Fruit fly (Drosophila melanogaster) S2 (cell line): Measurements from ENCODE around the gene Jhbp13.

Experiments
- CG8478 ChIP-seq: fragments of >200 bp; optimal IDR thresholded peaks from 2 replicates; lab custom pipeline; 2018
- CTCF ChIP-seq, 2 experiments: fragments of >200 bp; optimal IDR thresholded peaks; 2 replicates each; lab custom pipeline; 2018

The Jhbp13 gene

dm6 chr2L:13222225-13222648 is 17.6 kb upstream of the Jhbp13 start, which contains the start of the genes Ski6 and CG16812:
Ski6 (minus strand) TSS chr2L:13222429.
CG16812 (plus strand) TSS chr2L:13222587.
- TF ChIP-seq CG8478 (lab: Kevin White, UChicago) (no peak), CTCF (optimal IDR thresholded peaks at IDR 0.05; lab: Kevin White, UChicago) (no peak)

- TF ChIP-seq CTCF (optimal IDR thresholded peaks at IDR 0.05; lab: Kevin White, UChicago) (no peak), CG8478 (lab: Kevin White, UChicago) (no peak)
These were observed 14.5 kb upstream of the Jhbp13 start, which contains the start of gene CG15480 for dm6 chr2L:13225225-13225840. CG15480 (minus strand) TSS chr2L:13225275.

dm6 chr2L:13227242-13227641 is 12.5 kb upstream of the Jhbp13 start, which contains the start of gene CG16813:
CG16813 (plus strand) TSS chr2L:13227529.
- TF ChIP-seq CTCF (optimal IDR thresholded peaks at IDR 0.05; lab: Kevin White, UChicago) = no peak

dm6 chr2L:13229388-13229882 is 10.4 kb upstream of the Jhbp13 start, which contains the start of gene CG16815:
CG16815 (plus strand) TSS chr2L:13229832.
- TF ChIP-seq CTCF (optimal IDR thresholded peaks at IDR 0.05; lab: Kevin White, UChicago) = no peak
- TF ChIP-seq CG8478 (lab: Kevin White, UChicago) = no peak

dm6 chr2L:13231739-13232138 is 8.1 kb upstream of the Jhbp13 start, which contains the start of gene Prosalpha6T:
Prosalpha6T (plus strand) TSS chr2L:13232039.
- TF ChIP-seq CTCF (optimal IDR thresholded peaks at IDR 0.05; lab: Kevin White, UChicago) = no peak
- TF ChIP-seq CG8478 (lab: Kevin White, UChicago) = no peak

- no peak for TF ChIP-seq CG8478 (lab: Kevin White, UChicago)
These were observed 4.9 kb upstream of the Jhbp13 start, which contains the start of gene Mabi for dm6 chr2L:13234610-13235489. Mabi (minus strand) TSS chr2L:13234660.

- TF ChIP-seq CTCF (optimal IDR thresholded peaks at IDR 0.05; lab: Kevin White, UChicago) (no peak), CG8478 (lab: Kevin White, UChicago) (no peak)
These were observed 3.6 kb upstream of the Jhbp13 start, which contains the start of gene Jhbp14 for dm6 chr2L:13236194-13236593. Jhbp14 (plus strand) TSS chr2L:13236494.

- TF ChIP-seq CTCF (optimal IDR thresholded peaks at IDR 0.05; lab: Kevin White, UChicago) (no peak), CG8478 (lab: Kevin White, UChicago) (no peak)
These were observed 5.0 kb downstream of the Jhbp13 start for dm6 chr2L:13244759-13245308.

- TF ChIP-seq CG8478 (lab: Kevin White, UChicago) (no peak), CTCF (optimal IDR thresholded peaks at IDR 0.05; lab: Kevin White, UChicago) (no peak)
These were observed 6.3 kb downstream of the Jhbp13 start, which contains the start of gene CG16820 for dm6 chr2L:13245855-13246645. CG16820 (plus strand) TSS chr2L:13246232.

dm6 chr2L:13251167-13251566 is 11.4 kb downstream of the Jhbp13 start:
- TF ChIP-seq CTCF (optimal IDR thresholded peaks at IDR 0.05; lab: Kevin White, UChicago) = no peak
- no peak for TF ChIP-seq CG8478 (lab: Kevin White, UChicago)

- TF ChIP-seq CG8478 (lab: Kevin White, UChicago) = no peak
- no peak for TF ChIP-seq CTCF (optimal IDR thresholded peaks at IDR 0.05; lab: Kevin White, UChicago)
These were observed 17.4 kb downstream of the Jhbp13 start, which contains the start of gene Naa20B for dm6 chr2L:13257177-13257576. Naa20B (plus strand) TSS chr2L:13257477.

dm6 chr2L:13258702-13259101 is 18.9 kb downstream of the Jhbp13 start:
- no peak for TF ChIP-seq CG8478 (lab: Kevin White, UChicago)
- TF ChIP-seq CTCF (optimal IDR thresholded peaks at IDR 0.05; lab: Kevin White, UChicago) = no peak

dm6 chr2L:13259643-13260042 is 19.9 kb downstream of the Jhbp13 start, which contains the start of gene CG31730:
CG31730 (minus strand) TSS chr2L:13259743.
- TF ChIP-seq CG8478 (lab: Kevin White, UChicago) (no peak), CTCF (optimal IDR thresholded peaks at IDR 0.05; lab: Kevin White, UChicago) (no peak)
